Worm (Caenorhabditis elegans) whole organism, L4 larva: ENCODE results near the gene gst-41.

Experiments used
- F37D6.2 ChIP-seq: sonication (generic microtip); optimal IDR thresholded peaks from 2 replicates; lab custom pipeline; 2016; ENCODE audit warnings: mild to moderate bottlenecking, missing genetic modification characterization, missing compliant biosample characterization
- F49E8.2 ChIP-seq: sonication (generic microtip); optimal IDR thresholded peaks from 2 replicates; lab custom pipeline; 2016; ENCODE audit warnings: missing compliant biosample characterization, mild to moderate bottlenecking, missing genetic modification characterization, borderline replicate concordance
- T26A8.4 ChIP-seq: fragments of 200-800 bp; sonication (Bioruptor generic); IDR thresholded peaks from 2 replicates; pipeline ENCODE4 v1.3.6; 2022; ENCODE audit warnings: missing genetic modification characterization, missing compliant biosample characterization
- Y105C5A.15 ChIP-seq: fragments of 200-800 bp; sonication (Bioruptor generic); IDR thresholded peaks from 2 replicates; pipeline ENCODE4 v1.3.6; 2022; ENCODE audit warnings: missing genetic modification characterization, missing compliant biosample characterization
- ZK337.2 ChIP-seq: fragments of 200-800 bp; sonication (Bioruptor generic); IDR thresholded peaks from 2 replicates; pipeline ENCODE4 v1.3.6; 2022; ENCODE audit warnings: missing genetic modification reagents, missing genetic modification characterization, missing compliant biosample characterization
- aha-1 ChIP-seq: fragments of 150-350 bp; peaks from one replicate; lab custom pipeline; 2014; ENCODE audit warnings: missing biosample characterization, missing genetic modification characterization
- ama-1 ChIP-seq: fragments of 150-350 bp; optimal IDR thresholded peaks from 2 replicates; lab custom pipeline; 2014; ENCODE audit warnings: inconsistent platforms, mixed read lengths
- attf-4 ChIP-seq: sonication (generic microtip); optimal IDR thresholded peaks from 3 replicates; lab custom pipeline; 2017; ENCODE audit warnings: missing biosample characterization, missing genetic modification characterization
- ceh-20 ChIP-seq: fragments of 200-800 bp; sonication (Bioruptor generic); IDR thresholded peaks from 2 replicates; pipeline ENCODE4 v1.3.6; 2022; ENCODE audit warnings: missing genetic modification reagents, missing genetic modification characterization, missing compliant biosample characterization
- ceh-32 ChIP-seq: sonication (generic microtip); optimal IDR thresholded peaks from 2 replicates; lab custom pipeline; 2016; ENCODE audit warnings: mild to moderate bottlenecking, missing genetic modification characterization, missing compliant biosample characterization; ENCODE audit not compliant: poor library complexity
- ceh-44 ChIP-seq: fragments of 200-800 bp; sonication (Bioruptor generic); IDR thresholded peaks from 2 replicates; pipeline ENCODE4 v1.3.6; 2022; ENCODE audit warnings: missing genetic modification reagents, missing genetic modification characterization, missing compliant biosample characterization
- ctbp-1 ChIP-seq: fragments of 200-800 bp; sonication (Bioruptor generic); IDR thresholded peaks from 2 replicates; pipeline ENCODE4 v1.3.6; 2022; ENCODE audit warnings: missing genetic modification reagents, missing genetic modification characterization, missing compliant biosample characterization
- daf-19 ChIP-seq: fragments of 200-800 bp; sonication (Bioruptor generic); conservative IDR thresholded peaks from 2 replicates; pipeline ENCODE4 v1.3.6; 2022; ENCODE audit warnings: missing genetic modification characterization, missing compliant biosample characterization
- daf-8 ChIP-seq: fragments of 200-800 bp; sonication (Bioruptor generic); IDR thresholded peaks from 2 replicates; pipeline ENCODE4 v1.3.6; 2022; ENCODE audit warnings: missing genetic modification characterization, missing compliant biosample characterization
- dmd-9 ChIP-seq: fragments of 200-800 bp; sonication (Bioruptor generic); IDR thresholded peaks from 2 replicates; pipeline ENCODE4 v1.3.6; 2022; ENCODE audit warnings: missing genetic modification reagents, missing genetic modification characterization, missing compliant biosample characterization
- dpl-1 ChIP-seq: fragments of 150-350 bp; optimal IDR thresholded peaks from 2 replicates; lab custom pipeline; 2014; ENCODE audit warnings: missing biosample characterization, missing genetic modification reagents, missing genetic modification characterization
- duxl-1 ChIP-seq: sonication (generic microtip); optimal IDR thresholded peaks from 2 replicates; lab custom pipeline; 2016; ENCODE audit warnings: mild to moderate bottlenecking, missing genetic modification characterization, moderate library complexity, missing compliant biosample characterization; ENCODE audit not compliant: poor library complexity
- dve-1 ChIP-seq: sonication (generic microtip); optimal IDR thresholded peaks from 2 replicates; lab custom pipeline; 2017; ENCODE audit warnings: antibody characterized with exemption, mild to moderate bottlenecking, missing genetic modification characterization, missing compliant biosample characterization; ENCODE audit not compliant: insufficient read depth
- fkh-10 ChIP-seq: fragments of 150-350 bp; optimal IDR thresholded peaks from 2 replicates; lab custom pipeline; 2014; ENCODE audit warnings: missing biosample characterization, missing genetic modification reagents, missing genetic modification characterization
- gei-8 ChIP-seq: fragments of 200-800 bp; sonication (Bioruptor generic); optimal IDR thresholded peaks from 2 replicates; lab custom pipeline; 2018; ENCODE audit warnings: mild to moderate bottlenecking, missing genetic modification characterization, missing compliant biosample characterization
- hif-1 ChIP-seq, 2 experiments: sonication (generic microtip); optimal IDR thresholded peaks; 2 replicates each; lab custom pipeline; 2016 to 2017; ENCODE audit warnings: missing compliant biosample characterization in 2 of 2, missing genetic modification characterization in 2 of 2, missing genetic modification reagents in 2 of 2, missing genotype in 2 of 2, mild to moderate bottlenecking in 1 of 2
- hlh-30 ChIP-seq: sonication (generic microtip); optimal IDR thresholded peaks from 2 replicates; lab custom pipeline; 2017; ENCODE audit warnings: antibody characterized with exemption, mild to moderate bottlenecking, missing genetic modification characterization, missing compliant biosample characterization; ENCODE audit not compliant: insufficient read depth
- hmg-1.1 ChIP-seq: fragments of 200-800 bp; sonication (Bioruptor generic); IDR thresholded peaks from 2 replicates; pipeline ENCODE4 v1.3.6; 2022; ENCODE audit warnings: missing genetic modification reagents, missing genetic modification characterization, missing compliant biosample characterization
- jun-1 ChIP-seq: fragments of 150-350 bp; optimal IDR thresholded peaks from 2 replicates; lab custom pipeline; 2014; ENCODE audit warnings: missing biosample characterization, missing genetic modification reagents, missing genetic modification characterization
- lin-13 ChIP-seq: fragments of 150-350 bp; optimal IDR thresholded peaks from 2 replicates; lab custom pipeline; 2014; ENCODE audit warnings: missing biosample characterization, missing genetic modification reagents, missing genetic modification characterization
- lin-15B ChIP-seq: fragments of 150-350 bp; sonication (generic microtip); optimal IDR thresholded peaks from 3 replicates; lab custom pipeline; 2014; ENCODE audit warnings: missing biosample characterization, missing genetic modification characterization
- lin-29 ChIP-seq: fragments of 200-800 bp; sonication (Bioruptor generic); IDR thresholded peaks from 2 replicates; pipeline ENCODE4 v1.3.6; 2022; ENCODE audit warnings: missing genetic modification reagents, missing genetic modification characterization, missing compliant biosample characterization
- lin-39 ChIP-seq: fragments of 150-350 bp; optimal IDR thresholded peaks from 2 replicates; lab custom pipeline; 2014; ENCODE audit warnings: missing biosample characterization, missing genetic modification reagents, missing genetic modification characterization
- madf-5 ChIP-seq, 2 experiments: fragments of 200-800 bp; sonication (Bioruptor generic); IDR thresholded peaks; 2 replicates each; pipeline ENCODE4 v1.3.6; 2022; ENCODE audit warnings: missing compliant biosample characterization in 2 of 2, missing genetic modification characterization in 2 of 2
- mdt-29 ChIP-seq: fragments of 200-800 bp; sonication (Bioruptor generic); IDR thresholded peaks from 2 replicates; pipeline ENCODE4 v1.3.6; 2022; ENCODE audit warnings: missing genetic modification reagents, missing genetic modification characterization, missing compliant biosample characterization
- mxl-2 ChIP-seq: fragments of 200-800 bp; sonication (Bioruptor generic); conservative IDR thresholded peaks from 2 replicates; pipeline ENCODE4 v1.3.6; 2022; ENCODE audit warnings: missing genetic modification reagents, missing genetic modification characterization, missing compliant biosample characterization
- mxl-3 ChIP-seq: fragments of 200-800 bp; sonication (Bioruptor generic); optimal IDR thresholded peaks from 2 replicates; lab custom pipeline; 2018; ENCODE audit warnings: mild to moderate bottlenecking, missing genetic modification characterization, missing compliant biosample characterization
- nhr-10 ChIP-seq: fragments of 150-350 bp; optimal IDR thresholded peaks from 2 replicates; lab custom pipeline; 2014; ENCODE audit warnings: missing biosample characterization, missing genetic modification characterization
- nhr-111 ChIP-seq: fragments of 200-800 bp; sonication (Bioruptor generic); optimal IDR thresholded peaks from 2 replicates; lab custom pipeline; 2018; ENCODE audit warnings: mild to moderate bottlenecking, missing genetic modification characterization, missing compliant biosample characterization
- nhr-237 ChIP-seq: sonication (generic microtip); optimal IDR thresholded peaks from 2 replicates; lab custom pipeline; 2017; ENCODE audit warnings: missing biosample characterization, missing genetic modification characterization
- nhr-28 ChIP-seq: fragments of 150-350 bp; optimal IDR thresholded peaks from 2 replicates; lab custom pipeline; 2014; ENCODE audit warnings: missing biosample characterization, missing genetic modification characterization
- nhr-41 ChIP-seq: fragments of 200-800 bp; sonication (Bioruptor generic); IDR thresholded peaks from 2 replicates; pipeline ENCODE4 v1.3.6; 2022; ENCODE audit warnings: missing genetic modification reagents, missing genetic modification characterization, missing compliant biosample characterization
- nhr-48 ChIP-seq: sonication (generic microtip); optimal IDR thresholded peaks from 2 replicates; lab custom pipeline; 2016; ENCODE audit warnings: mild to moderate bottlenecking, missing genetic modification characterization, missing compliant biosample characterization
- nhr-6 ChIP-seq: fragments of 150-350 bp; optimal IDR thresholded peaks from 2 replicates; lab custom pipeline; 2014; ENCODE audit warnings: missing biosample characterization, missing genetic modification characterization
- php-3 ChIP-seq: fragments of 200-800 bp; sonication (Bioruptor generic); IDR thresholded peaks from 2 replicates; pipeline ENCODE4 v1.3.6; 2022; ENCODE audit warnings: missing genetic modification reagents, missing genetic modification characterization, missing compliant biosample characterization
- saeg-2 ChIP-seq: fragments of 200-800 bp; sonication (Bioruptor generic); IDR thresholded peaks from 2 replicates; pipeline ENCODE4 v1.3.6; 2022; ENCODE audit warnings: missing genetic modification reagents, missing genetic modification characterization, missing compliant biosample characterization
- skn-1 ChIP-seq: fragments of 150-350 bp; optimal IDR thresholded peaks from 2 replicates; lab custom pipeline; 2014; ENCODE audit warnings: missing biosample characterization, missing genetic modification characterization
- snpc-1.2 ChIP-seq: fragments of 200-800 bp; sonication (Bioruptor generic); IDR thresholded peaks from 2 replicates; pipeline ENCODE4 v1.3.6; 2022; ENCODE audit warnings: missing genetic modification reagents, missing genetic modification characterization, missing compliant biosample characterization
- snpc-4 ChIP-seq: fragments of 150-350 bp; optimal IDR thresholded peaks from 2 replicates; lab custom pipeline; 2014; ENCODE audit warnings: missing biosample characterization, missing genetic modification characterization
- spr-1 ChIP-seq: sonication (generic microtip); optimal IDR thresholded peaks from 2 replicates; lab custom pipeline; 2016; ENCODE audit warnings: mild to moderate bottlenecking, missing genetic modification characterization, missing compliant biosample characterization
- tra-1 ChIP-seq: fragments of 200-800 bp; sonication (Bioruptor generic); IDR thresholded peaks from 2 replicates; pipeline ENCODE4 v1.3.6; 2022; ENCODE audit warnings: missing genetic modification reagents, missing genetic modification characterization, missing compliant biosample characterization
- unc-39 ChIP-seq: sonication (generic microtip); optimal IDR thresholded peaks from 2 replicates; lab custom pipeline; 2017; ENCODE audit warnings: missing biosample characterization, missing genetic modification characterization
- unc-62 ChIP-seq, 3 experiments: fragments of 150-350 bp in 1 of 3; sonication (generic microtip); optimal IDR thresholded peaks in 2 of 3; peaks in 1 of 3; 1 replicate in 1 of 3; 2 replicates in 2 of 3; lab custom pipeline; 2014 to 2017; ENCODE audit warnings: missing biosample characterization in 3 of 3, missing genetic modification characterization in 3 of 3, missing genetic modification reagents in 3 of 3, missing genotype in 1 of 3
- zag-1 ChIP-seq: fragments of 150-350 bp; optimal IDR thresholded peaks from 2 replicates; lab custom pipeline; 2014; ENCODE audit warnings: missing biosample characterization, missing genetic modification characterization
- ztf-7 ChIP-seq: fragments of 150-350 bp; optimal IDR thresholded peaks from 2 replicates; lab custom pipeline; 2014; ENCODE audit warnings: missing biosample characterization, missing genetic modification characterization

The gst-41 gene

ce11 chrV:7437985-7438384 is 38.9 kb upstream of the gst-41 start, which contains the start of gene F25E5.16:
Gene F25E5.16 (plus strand): TSS chrV:7438285.
- TF ChIP-seq nhr-6 = no peak
- no peak for TF ChIP-seq saeg-2 (GFP tag; lab: Robert Waterston, UW)
- TF ChIP-seq php-3 (GFP tag; lab: Robert Waterston, UW) = no peak
- no peak for TF ChIP-seq attf-4 (tag; lab: Kevin White, UChicago)
- TF ChIP-seq dve-1 (tag; lab: Kevin White, UChicago) = no peak

DNA sequence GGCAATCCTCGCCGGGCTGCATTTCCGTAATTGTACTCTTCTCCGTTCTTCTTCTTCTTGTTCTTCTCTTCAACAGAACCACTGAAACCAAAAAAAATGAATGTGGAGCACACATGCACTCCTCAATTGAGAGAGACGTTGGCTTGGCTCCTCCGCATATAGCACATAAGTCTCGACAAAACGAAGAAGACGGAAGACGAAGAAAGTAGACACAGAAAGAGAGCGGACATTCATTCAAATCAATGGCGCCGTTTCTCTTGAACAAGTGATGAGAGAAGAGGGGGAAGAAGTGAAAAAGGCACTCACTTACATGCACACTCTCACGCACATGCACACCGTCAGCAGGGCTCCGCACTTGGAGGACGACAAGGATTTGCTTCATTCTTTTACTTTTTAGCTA is 38.4 kb upstream of the gst-41 start, which contains the start of gene F25E5.9:
TSS of gene F25E5.9 (minus strand) at position 382 of the 400 bp plus-strand sequence.
- no peak for TF ChIP-seq lin-29 (GFP tag; lab: Robert Waterston, UW)
- TF ChIP-seq gei-8 (GFP tag; lab: Kevin White, UChicago) = no peak
- no peak for TF ChIP-seq ztf-7
- no peak for TF ChIP-seq zag-1 (tag; lab: Kevin White, UChicago)
- no peak for TF ChIP-seq lin-39
- no peak for TF ChIP-seq dmd-9 (GFP tag; lab: Robert Waterston, UW)
- TF ChIP-seq Y105C5A.15 (GFP tag; lab: Robert Waterston, UW) = no peak
- no peak for TF ChIP-seq jun-1 (tag; lab: Kevin White, UChicago)
- TF ChIP-seq madf-5 (GFP tag; IDR thresholded peaks at IDR 0.05; lab: Robert Waterston, UW) = no peak
- no peak for TF ChIP-seq lin-15B (tag; lab: Kevin White, UChicago)
- no peak for TF ChIP-seq nhr-41 (GFP tag; lab: Robert Waterston, UW)
- no peak for TF ChIP-seq skn-1 (tag; lab: Kevin White, UChicago)
- no peak for TF ChIP-seq mxl-2 (GFP tag; lab: Robert Waterston, UW)
- TF ChIP-seq nhr-48 (tag; lab: Kevin White, UChicago) = no peak
- no peak for TF ChIP-seq dpl-1 (GFP tag; lab: Kevin White, UChicago)
- peak; percentile 67 for TF ChIP-seq hmg-1.1 (GFP tag; lab: Robert Waterston, UW)
- TF ChIP-seq duxl-1 (tag; lab: Kevin White, UChicago) = peak; percentile 48
- no peak for TF ChIP-seq snpc-4
- no peak for TF ChIP-seq F37D6.2 (tag; lab: Kevin White, UChicago)
- TF ChIP-seq F49E8.2 (tag; lab: Kevin White, UChicago) = no peak
- no peak for TF ChIP-seq lin-13 (GFP tag; lab: Kevin White, UChicago)
- TF ChIP-seq T26A8.4 (GFP tag; lab: Robert Waterston, UW) = no peak
- no peak for TF ChIP-seq nhr-237 (tag; lab: Kevin White, UChicago)
- no peak for TF ChIP-seq mdt-29 (GFP tag; lab: Robert Waterston, UW)
- TF ChIP-seq ceh-32 (tag; lab: Kevin White, UChicago) = no peak
- no peak for TF ChIP-seq daf-8
- no peak for TF ChIP-seq ceh-44 (GFP tag; lab: Robert Waterston, UW)
- no peak for TF ChIP-seq aha-1 (tag; lab: Kevin White, UChicago)
- TF ChIP-seq hlh-30 = peak; percentile 20
- no peak for TF ChIP-seq ceh-20
- TF ChIP-seq ama-1 (lab: Kevin White, UChicago) = no peak
- no peak for TF ChIP-seq attf-4 (tag; lab: Kevin White, UChicago)
- TF ChIP-seq daf-19 (GFP tag; lab: Robert Waterston, UW) = no peak
- TF ChIP-seq snpc-1.2 (GFP tag; lab: Robert Waterston, UW) = no peak
- no peak for TF ChIP-seq nhr-10 (tag; lab: Kevin White, UChicago)
- peak in 1 of 2 experiments; percentile 33 for TF ChIP-seq unc-62 (GFP tag; optimal IDR thresholded peaks at IDR 0.05 in 1 of 2; lab: Kevin White, UChicago)
- TF ChIP-seq unc-62 (tag; optimal IDR thresholded peaks at IDR 0.05; lab: Kevin White, UChicago) = no peak
- no peak for TF ChIP-seq nhr-28 (tag; lab: Kevin White, UChicago)
- peak in 1 of 2 experiments; percentile 3 for TF ChIP-seq hif-1 (tag; optimal IDR thresholded peaks at IDR 0.05; lab: Kevin White, UChicago)
- peak; percentile 16 for TF ChIP-seq mxl-3 (GFP tag; lab: Kevin White, UChicago)
- peak; percentile 29 for TF ChIP-seq fkh-10
- TF ChIP-seq tra-1 = 0 out of 2 replicates have a peak, but pooled peaks have one; percentile 11
- no peak for TF ChIP-seq unc-39 (tag; lab: Kevin White, UChicago)
- peak; percentile 61 for TF ChIP-seq ctbp-1
- no peak for TF ChIP-seq php-3 (GFP tag; lab: Robert Waterston, UW)
- TF ChIP-seq spr-1 (tag; lab: Kevin White, UChicago) = no peak
- TF ChIP-seq nhr-111 = no peak
- no peak for TF ChIP-seq ZK337.2 (GFP tag; lab: Robert Waterston, UW)
